Worm (Caenorhabditis elegans) whole organism, L2 larva: ENCODE measurements around the gene pudl-2.

ENCODE experiments used
- C34F6.9 ChIP-seq: fragments of 150-350 bp; optimal IDR thresholded peaks from 2 replicates; lab custom pipeline; 2014; ENCODE audit warnings: missing biosample characterization, missing genetic modification characterization
- R02D3.7 ChIP-seq: fragments of 150-350 bp; optimal IDR thresholded peaks from 2 replicates; lab custom pipeline; 2014; ENCODE audit warnings: missing biosample characterization, missing genetic modification characterization
- Y55F3AM.14 ChIP-seq: fragments of 200-800 bp; sonication (Bioruptor generic); optimal IDR thresholded peaks from 2 replicates; lab custom pipeline; 2018; ENCODE audit warnings: mild to moderate bottlenecking, missing genetic modification characterization, missing compliant biosample characterization
- aly-2 ChIP-seq: fragments of 150-350 bp; optimal IDR thresholded peaks from 2 replicates; lab custom pipeline; 2014; ENCODE audit warnings: missing biosample characterization, missing genetic modification characterization
- blmp-1 ChIP-seq: sonication (generic microtip); optimal IDR thresholded peaks from 2 replicates; lab custom pipeline; 2017; ENCODE audit warnings: missing genetic modification characterization, mild to moderate bottlenecking, missing compliant biosample characterization, antibody characterized with exemption, moderate library complexity; ENCODE audit not compliant: insufficient read depth
- crh-2 ChIP-seq: sonication (generic microtip); optimal IDR thresholded peaks from 2 replicates; lab custom pipeline; 2017; ENCODE audit warnings: missing biosample characterization, missing genetic modification characterization
- elt-1 ChIP-seq: fragments of 150-350 bp; optimal IDR thresholded peaks from 2 replicates; lab custom pipeline; 2014; ENCODE audit warnings: missing biosample characterization, missing genetic modification characterization
- elt-3 ChIP-seq: sonication (generic microtip); optimal IDR thresholded peaks from 2 replicates; lab custom pipeline; 2017; ENCODE audit warnings: missing biosample characterization, missing genetic modification characterization
- lin-11 ChIP-seq: fragments of 150-350 bp; sonication (generic microtip); optimal IDR thresholded peaks from 2 replicates; lab custom pipeline; 2014; ENCODE audit warnings: missing biosample characterization, missing genetic modification characterization, inconsistent platforms, mixed read lengths
- lin-13 ChIP-seq: fragments of 150-350 bp; optimal IDR thresholded peaks from 2 replicates; lab custom pipeline; 2014; ENCODE audit warnings: missing biosample characterization, missing genetic modification reagents, missing genetic modification characterization
- lsy-2 ChIP-seq, 2 experiments: fragments of 150-350 bp in 1 of 2; sonication (generic microtip) in 1 of 2; optimal IDR thresholded peaks; 2 replicates each; lab custom pipeline; 2014 to 2017; ENCODE audit warnings: missing biosample characterization in 2 of 2, missing genetic modification characterization in 2 of 2
- mab-5 ChIP-seq: fragments of 150-350 bp; optimal IDR thresholded peaks from 2 replicates; lab custom pipeline; 2014; ENCODE audit warnings: missing biosample characterization, missing genetic modification characterization
- mbf-1 ChIP-seq: sonication (generic microtip); optimal IDR thresholded peaks from 2 replicates; lab custom pipeline; 2017; ENCODE audit warnings: missing biosample characterization, missing genetic modification characterization
- mdl-1 ChIP-seq, 2 experiments: fragments of 150-350 bp in 1 of 2; sonication (generic microtip) in 1 of 2; optimal IDR thresholded peaks; 2 replicates each; lab custom pipeline; 2017; ENCODE audit warnings: missing biosample characterization in 2 of 2, missing genetic modification characterization in 2 of 2
- nhr-10 ChIP-seq: sonication (generic microtip); optimal IDR thresholded peaks from 2 replicates; lab custom pipeline; 2017; ENCODE audit warnings: missing biosample characterization, missing genetic modification characterization
- nhr-11 ChIP-seq: fragments of 150-350 bp; optimal IDR thresholded peaks from 2 replicates; lab custom pipeline; 2014; ENCODE audit warnings: missing biosample characterization, missing genetic modification characterization
- nhr-12 ChIP-seq: fragments of 150-350 bp; optimal IDR thresholded peaks from 2 replicates; lab custom pipeline; 2014; ENCODE audit warnings: missing biosample characterization, missing genetic modification characterization
- nhr-129 ChIP-seq: fragments of 150-350 bp; optimal IDR thresholded peaks from 2 replicates; lab custom pipeline; 2014; ENCODE audit warnings: missing biosample characterization, missing genetic modification characterization
- nhr-21 ChIP-seq: fragments of 150-350 bp; optimal IDR thresholded peaks from 2 replicates; lab custom pipeline; 2014; ENCODE audit warnings: missing biosample characterization, missing genetic modification characterization
- nhr-23 ChIP-seq: fragments of 150-350 bp; optimal IDR thresholded peaks from 2 replicates; lab custom pipeline; 2014; ENCODE audit warnings: missing biosample characterization, missing genetic modification reagents, missing genetic modification characterization
- nhr-237 ChIP-seq: fragments of 150-350 bp; optimal IDR thresholded peaks from 2 replicates; lab custom pipeline; 2014; ENCODE audit warnings: missing biosample characterization, missing genetic modification characterization
- nhr-25 ChIP-seq: fragments of 150-350 bp; sonication (generic microtip); optimal IDR thresholded peaks from 3 replicates; lab custom pipeline; 2014; ENCODE audit warnings: missing biosample characterization, missing genetic modification characterization
- nhr-6 ChIP-seq: fragments of 150-350 bp; optimal IDR thresholded peaks from 2 replicates; lab custom pipeline; 2014; ENCODE audit warnings: missing biosample characterization, missing genetic modification characterization
- nhr-77 ChIP-seq: fragments of 150-350 bp; optimal IDR thresholded peaks from 2 replicates; lab custom pipeline; 2014; ENCODE audit warnings: missing biosample characterization, missing genetic modification characterization
- peb-1 ChIP-seq: fragments of 150-350 bp; optimal IDR thresholded peaks from 2 replicates; lab custom pipeline; 2014; ENCODE audit warnings: missing biosample characterization, missing genetic modification characterization
- skn-1 ChIP-seq: sonication (generic microtip); optimal IDR thresholded peaks from 2 replicates; lab custom pipeline; 2017; ENCODE audit warnings: missing biosample characterization, missing genetic modification characterization
- sma-3 ChIP-seq: sonication (generic microtip); optimal IDR thresholded peaks from 2 replicates; lab custom pipeline; 2016; ENCODE audit warnings: missing genetic modification reagents, missing genetic modification characterization, missing compliant biosample characterization
- sma-9 ChIP-seq, 2 experiments: fragments of 150-350 bp in 1 of 2; sonication (generic microtip) in 1 of 2; optimal IDR thresholded peaks; 2 replicates each; lab custom pipeline; 2014 to 2016; ENCODE audit warnings: missing genetic modification characterization in 2 of 2, mild to moderate bottlenecking in 1 of 2, missing biosample characterization in 1 of 2, missing compliant biosample characterization in 1 of 2, missing genetic modification reagents in 1 of 2, moderate library complexity in 1 of 2
- snpc-4 ChIP-seq: fragments of 150-350 bp; optimal IDR thresholded peaks from 2 replicates; lab custom pipeline; 2014; ENCODE audit warnings: missing biosample characterization, missing genetic modification characterization
- unc-55 ChIP-seq: fragments of 150-350 bp; sonication (generic microtip); optimal IDR thresholded peaks from 3 replicates; lab custom pipeline; 2014; ENCODE audit warnings: missing biosample characterization, missing genetic modification reagents, missing genetic modification characterization
- unc-62 ChIP-seq: fragments of 150-350 bp; optimal IDR thresholded peaks from 2 replicates; lab custom pipeline; 2014; ENCODE audit warnings: missing biosample characterization, missing genetic modification reagents, missing genetic modification characterization
- ztf-1 ChIP-seq: fragments of 200-800 bp; sonication (Bioruptor generic); conservative IDR thresholded peaks from 2 replicates; pipeline ENCODE4 v1.3.6; 2022; ENCODE audit warnings: missing genetic modification characterization, missing compliant biosample characterization
- ztf-11 ChIP-seq: sonication (generic microtip); optimal IDR thresholded peaks from 2 replicates; lab custom pipeline; 2017; ENCODE audit warnings: missing biosample characterization, missing genetic modification characterization
- ztf-4 ChIP-seq: fragments of 150-350 bp; optimal IDR thresholded peaks from 2 replicates; lab custom pipeline; 2014; ENCODE audit warnings: missing biosample characterization, missing genetic modification characterization

Gene pudl-2

DNA sequence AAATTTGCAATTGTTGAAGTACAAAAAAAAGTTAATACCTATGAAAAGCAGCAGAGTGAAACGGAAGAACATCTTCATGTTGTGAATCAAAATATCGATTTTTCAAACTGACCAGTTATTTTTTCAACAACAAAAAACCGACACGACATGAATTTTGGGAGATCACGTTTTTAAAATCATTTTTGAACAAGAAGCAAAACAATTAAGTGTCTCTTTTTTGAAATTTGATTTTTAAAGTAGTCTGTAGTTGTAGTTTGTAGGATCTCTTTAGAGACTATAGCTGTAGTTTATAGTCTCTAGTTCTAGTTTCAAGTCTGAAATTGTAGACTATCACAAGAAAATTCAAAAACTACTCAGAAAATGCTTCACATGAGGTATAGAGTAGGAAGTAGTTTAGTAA lies 9.3 kb downstream of the pudl-2 start, which contains the start of gene Y54G2A.15:
Y54G2A.15 (minus strand) TSS at position 101 of the 400 bp plus-strand sequence.
- no peak for TF ChIP-seq Y55F3AM.14 (GFP tag; lab: Kevin White, UChicago)
- TF ChIP-seq mbf-1 (tag; lab: Kevin White, UChicago), result no peak
- TF ChIP-seq mdl-1 (tag; optimal IDR thresholded peaks at IDR 0.05; lab: Kevin White, UChicago), result no peak
- TF ChIP-seq sma-9 (GFP tag; optimal IDR thresholded peaks at IDR 0.05; lab: Kevin White, UChicago), result no peak
- no peak for TF ChIP-seq sma-9 (tag; optimal IDR thresholded peaks at IDR 0.05; lab: Kevin White, UChicago)
- no peak for TF ChIP-seq lin-13 (GFP tag; lab: Kevin White, UChicago)
- TF ChIP-seq nhr-11 (tag; lab: Kevin White, UChicago), result no peak
- no peak for TF ChIP-seq mab-5 (tag; lab: Kevin White, UChicago)
- TF ChIP-seq peb-1, result no peak
- no peak for TF ChIP-seq sma-3 (GFP tag; lab: Kevin White, UChicago)
- no peak for TF ChIP-seq nhr-10
- TF ChIP-seq nhr-77 (tag; lab: Kevin White, UChicago), result no peak

ce11 chrIV:2846264-2846663 lies 11.6 kb downstream of the pudl-2 start, which contains the start of gene Y54G2A.40:
Gene Y54G2A.40, plus strand, starts transcription at chrIV:2846476.
- TF ChIP-seq nhr-21, result no peak
- TF ChIP-seq nhr-25 (tag; lab: Kevin White, UChicago), result no peak
- peak; percentile 46 for TF ChIP-seq C34F6.9 (tag; lab: Kevin White, UChicago)
- TF ChIP-seq mdl-1 (tag; optimal IDR thresholded peaks at IDR 0.05; lab: Kevin White, UChicago), result no peak
- TF ChIP-seq sma-9 (GFP tag; optimal IDR thresholded peaks at IDR 0.05; lab: Kevin White, UChicago), result no peak
- no peak for TF ChIP-seq sma-9 (tag; optimal IDR thresholded peaks at IDR 0.05; lab: Kevin White, UChicago)
- no peak for TF ChIP-seq nhr-6
- TF ChIP-seq nhr-10, result no peak
- TF ChIP-seq skn-1 (tag; lab: Kevin White, UChicago), result no peak
- no peak for TF ChIP-seq mbf-1 (tag; lab: Kevin White, UChicago)
- TF ChIP-seq ztf-4 (tag; lab: Kevin White, UChicago), result no peak
- TF ChIP-seq nhr-237, result no peak
- peak; percentile 10 for TF ChIP-seq lin-13 (GFP tag; lab: Kevin White, UChicago)
- TF ChIP-seq nhr-23 (tag; lab: Kevin White, UChicago), result no peak
- peak in 1 of 2 experiments; percentile 72 for TF ChIP-seq lsy-2 (tag; optimal IDR thresholded peaks at IDR 0.05; lab: Kevin White, UChicago)
- no peak for TF ChIP-seq snpc-4 (tag; lab: Kevin White, UChicago)
- TF ChIP-seq unc-55, result peak; percentile 56
- no peak for TF ChIP-seq mab-5 (tag; lab: Kevin White, UChicago)
- TF ChIP-seq nhr-12 (tag; lab: Kevin White, UChicago), result no peak

DNA sequence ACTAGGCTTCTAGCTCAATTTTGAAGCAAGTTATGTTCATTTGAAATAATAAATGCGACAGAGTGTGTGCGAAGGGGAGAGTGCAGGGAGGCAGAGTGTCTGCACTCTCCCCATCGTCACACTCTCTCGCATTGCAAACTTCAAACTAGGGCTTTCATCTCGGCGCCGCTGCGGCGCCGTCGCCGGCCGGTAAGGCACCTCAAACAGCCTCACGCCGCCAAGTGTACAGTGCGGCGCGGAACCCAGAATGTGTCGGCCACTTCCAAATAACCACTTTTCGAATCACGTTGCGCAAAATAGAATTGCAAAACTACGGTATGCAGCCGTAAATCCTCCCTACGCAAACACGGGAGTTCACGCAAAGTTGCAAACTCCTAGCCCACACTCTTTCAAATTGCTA lies 14.7 kb downstream of the pudl-2 start:
- TF ChIP-seq sma-3 (GFP tag; lab: Kevin White, UChicago), result no peak
- TF ChIP-seq unc-55, result no peak
- no peak for TF ChIP-seq elt-1 (tag; lab: Kevin White, UChicago)
- no peak for TF ChIP-seq crh-2 (tag; lab: Kevin White, UChicago)
- no peak for TF ChIP-seq Y55F3AM.14 (GFP tag; lab: Kevin White, UChicago)
- TF ChIP-seq C34F6.9 (tag; lab: Kevin White, UChicago), result no peak
- no peak for TF ChIP-seq elt-3 (tag; lab: Kevin White, UChicago)
- TF ChIP-seq R02D3.7 (tag; lab: Kevin White, UChicago), result no peak
- TF ChIP-seq nhr-11 (tag; lab: Kevin White, UChicago), result no peak
- TF ChIP-seq snpc-4 (tag; lab: Kevin White, UChicago), result no peak
- no peak for TF ChIP-seq nhr-21
- TF ChIP-seq aly-2, result no peak
- TF ChIP-seq ztf-11 (tag; lab: Kevin White, UChicago), result no peak
- TF ChIP-seq nhr-6, result no peak
- TF ChIP-seq lin-13 (GFP tag; lab: Kevin White, UChicago), result no peak
- no peak for TF ChIP-seq unc-62 (GFP tag; lab: Kevin White, UChicago)
- no peak for TF ChIP-seq lin-11 (tag; lab: Kevin White, UChicago)

DNA sequence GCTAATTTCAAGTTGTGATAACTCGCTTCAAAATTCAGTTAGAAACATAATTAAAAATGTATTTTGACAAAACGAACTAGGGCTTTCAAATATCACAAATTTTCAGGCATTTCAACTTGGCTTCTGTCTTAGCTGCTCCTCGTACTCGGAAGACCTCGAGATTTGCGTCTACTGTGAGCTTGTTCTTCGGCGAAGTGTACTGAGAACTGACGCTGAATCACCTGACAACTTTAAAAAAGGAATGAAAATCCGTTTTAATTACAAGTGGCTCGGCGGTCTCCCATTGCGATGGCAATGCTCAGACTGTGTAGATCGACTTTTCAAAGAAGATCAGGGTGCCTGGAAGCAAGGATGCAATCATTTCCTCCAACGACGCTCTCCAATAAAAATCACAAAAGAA lies 16.0 kb downstream of the pudl-2 start, which contains the start of gene clec-85:
clec-85 (plus strand) TSS at position 301 of the 400 bp plus-strand sequence.
- no peak for TF ChIP-seq nhr-25 (tag; lab: Kevin White, UChicago)
- no peak for TF ChIP-seq nhr-11 (tag; lab: Kevin White, UChicago)
- no peak for TF ChIP-seq mab-5 (tag; lab: Kevin White, UChicago)
- no peak for TF ChIP-seq Y55F3AM.14 (GFP tag; lab: Kevin White, UChicago)
- no peak for TF ChIP-seq snpc-4 (tag; lab: Kevin White, UChicago)
- no peak for TF ChIP-seq elt-1 (tag; lab: Kevin White, UChicago)
- TF ChIP-seq nhr-129 (tag; lab: Kevin White, UChicago), result no peak
- no peak for TF ChIP-seq blmp-1 (tag; lab: Kevin White, UChicago)
- TF ChIP-seq nhr-10, result no peak
- TF ChIP-seq ztf-1 (GFP tag; lab: Robert Waterston, UW), result no peak
- no peak for TF ChIP-seq sma-3 (GFP tag; lab: Kevin White, UChicago)
